Worm (Caenorhabditis elegans) whole organism, L2 larva: ENCODE measurements around the gene T19C9.8.

Source experiments
- aly-2 ChIP-seq: fragments of 150-350 bp; optimal IDR thresholded peaks from 2 replicates; lab custom pipeline; 2014; ENCODE audit warnings: missing biosample characterization, missing genetic modification characterization
- ama-1 ChIP-seq: fragments of 150-350 bp; optimal IDR thresholded peaks from 2 replicates; lab custom pipeline; 2018; ENCODE audit warnings: inconsistent platforms
- blmp-1 ChIP-seq: sonication (generic microtip); optimal IDR thresholded peaks from 2 replicates; lab custom pipeline; 2017; ENCODE audit warnings: missing genetic modification characterization, mild to moderate bottlenecking, missing compliant biosample characterization, antibody characterized with exemption, moderate library complexity; ENCODE audit not compliant: insufficient read depth
- lin-39 ChIP-seq: fragments of 150-350 bp; optimal IDR thresholded peaks from 2 replicates; lab custom pipeline; 2014; ENCODE audit warnings: missing biosample characterization, missing genetic modification reagents, missing genetic modification characterization
- nhr-10 ChIP-seq: sonication (generic microtip); optimal IDR thresholded peaks from 2 replicates; lab custom pipeline; 2017; ENCODE audit warnings: missing biosample characterization, missing genetic modification characterization
- nhr-25 ChIP-seq: fragments of 150-350 bp; sonication (generic microtip); optimal IDR thresholded peaks from 3 replicates; lab custom pipeline; 2014; ENCODE audit warnings: missing biosample characterization, missing genetic modification characterization
- nhr-77 ChIP-seq: fragments of 150-350 bp; optimal IDR thresholded peaks from 2 replicates; lab custom pipeline; 2014; ENCODE audit warnings: missing biosample characterization, missing genetic modification characterization

ce11 chrV:17206469-17206868 lies 32.4 kb upstream of the T19C9.8 start:
- no peak for TF ChIP-seq ama-1 (lab: Kevin White, UChicago)
- no peak for TF ChIP-seq aly-2 (tag; lab: Kevin White, UChicago)
- TF ChIP-seq nhr-77 (tag; lab: Kevin White, UChicago): no peak
- TF ChIP-seq nhr-25 (tag; lab: Kevin White, UChicago): no peak
- TF ChIP-seq blmp-1: no peak
- no peak for TF ChIP-seq lin-39 (tag; lab: Kevin White, UChicago)
- no peak for TF ChIP-seq nhr-10 (tag; lab: Kevin White, UChicago)
